Worm (Caenorhabditis elegans): ENCODE data around the gene C25F9.10.
A peak's percentile ranks its signal among the peaks of the same experiment; 100 is the strongest.

The C25F9.10 gene

ce11 chrV:19398396-19398795, 7.1 kb upstream of the C25F9.10 start:
- no peak for TF ChIP-seq M03D4.4 (tag; optimal IDR thresholded peaks at IDR 0.05)
- no peak for TF ChIP-seq bed-3 (GFP tag; optimal IDR thresholded peaks at IDR 0.05)
- no peak for TF ChIP-seq mab-5 (tag; optimal IDR thresholded peaks at IDR 0.05)
- no peak for TF ChIP-seq zip-8 (tag; optimal IDR thresholded peaks at IDR 0.05)
- TF ChIP-seq ceh-39 (tag; optimal IDR thresholded peaks at IDR 0.05) = no peak
- no peak for TF ChIP-seq elt-1 (tag; optimal IDR thresholded peaks at IDR 0.05; ENCODE audit: borderline replicate concordance, insufficient read depth)
- TF ChIP-seq tbx-8 (GFP tag; optimal IDR thresholded peaks at IDR 0.05) = no peak
- no peak for TF ChIP-seq unc-39 (tag; optimal IDR thresholded peaks at IDR 0.05)
- no peak for TF ChIP-seq unc-62 (GFP tag; optimal IDR thresholded peaks at IDR 0.05)
- TF ChIP-seq ztf-11 (tag; optimal IDR thresholded peaks at IDR 0.05) = no peak
- no peak for TF ChIP-seq flh-1 (GFP tag; optimal IDR thresholded peaks at IDR 0.05)
- TF ChIP-seq nhr-28 (tag; optimal IDR thresholded peaks at IDR 0.05) = no peak

- TF ChIP-seq tbx-8 (GFP tag; optimal IDR thresholded peaks at IDR 0.05) = no peak
- TF ChIP-seq pha-4 (tag; optimal IDR thresholded peaks at IDR 0.05) = no peak
- no peak for TF ChIP-seq M03D4.4 (tag; optimal IDR thresholded peaks at IDR 0.05)
- no peak for TF ChIP-seq nhr-12 (tag; optimal IDR thresholded peaks at IDR 0.05)
Observed at ce11 chrV:19398882-19399281, 6.6 kb upstream of the C25F9.10 start, which contains the start of gene C25F9.13. C25F9.13 (minus strand) TSS chrV:19398982.

ce11 chrV:19400619-19401018, 4.9 kb upstream of the C25F9.10 start, which contains the start of gene srw-86:
srw-86 (minus strand) TSS chrV:19400719.
- TF ChIP-seq ceh-83 (GFP tag; optimal IDR thresholded peaks at IDR 0.05) = no peak

ce11 chrV:19401429-19401828, 4.1 kb upstream of the C25F9.10 start:
- peak; percentile 7 for TF ChIP-seq zip-8 (tag; optimal IDR thresholded peaks at IDR 0.05)
- TF ChIP-seq lin-13 (tag; optimal IDR thresholded peaks at IDR 0.05) = no peak

- no peak for TF ChIP-seq nhr-2 (tag; optimal IDR thresholded peaks at IDR 0.05)
- TF ChIP-seq nhr-76 (tag; optimal IDR thresholded peaks at IDR 0.05) = no peak
- TF ChIP-seq unc-120 (tag; optimal IDR thresholded peaks at IDR 0.05; ENCODE audit: poor library complexity, severe bottlenecking) = no peak
- TF ChIP-seq snpc-4 (tag; optimal IDR thresholded peaks at IDR 0.05) = no peak
- TF ChIP-seq pha-4 (tag; optimal IDR thresholded peaks at IDR 0.05) = no peak
- no peak for TF ChIP-seq zip-8 (tag; optimal IDR thresholded peaks at IDR 0.05)
- TF ChIP-seq nhr-12 (tag; optimal IDR thresholded peaks at IDR 0.05) = no peak
- no peak for TF ChIP-seq lin-13 (tag; optimal IDR thresholded peaks at IDR 0.05)
- no peak for TF ChIP-seq lin-32 (GFP tag; optimal IDR thresholded peaks at IDR 0.05)
- no peak for TF ChIP-seq hlh-1 (tag; optimal IDR thresholded peaks at IDR 0.05)
- no peak for TF ChIP-seq nhr-237 (tag; optimal IDR thresholded peaks at IDR 0.05)
- TF ChIP-seq ces-1 (GFP tag; optimal IDR thresholded peaks at IDR 0.05) = no peak
- no peak for TF ChIP-seq tbx-8 (GFP tag; optimal IDR thresholded peaks at IDR 0.05)
- TF ChIP-seq mab-5 (tag; optimal IDR thresholded peaks at IDR 0.05) = no peak
- no peak for TF ChIP-seq sptf-1 (tag; optimal IDR thresholded peaks at IDR 0.05)
- no peak for TF ChIP-seq blmp-1 (tag; optimal IDR thresholded peaks at IDR 0.05)
- no peak for TF ChIP-seq elt-1 (tag; optimal IDR thresholded peaks at IDR 0.05; ENCODE audit: borderline replicate concordance, insufficient read depth)
Observed at ce11 chrV:19402855-19403254, 2.7 kb upstream of the C25F9.10 start, which contains the start of gene C25F9.12. C25F9.12 (minus strand) TSS chrV:19402955.

ce11 chrV:19403619-19404018, 1.9 kb upstream of the C25F9.10 start:
- TF ChIP-seq mep-1 (tag; optimal IDR thresholded peaks at IDR 0.05) (no peak), nhr-237 (tag; optimal IDR thresholded peaks at IDR 0.05) (no peak), ceh-83 (GFP tag; optimal IDR thresholded peaks at IDR 0.05) (no peak), elt-1 (tag; optimal IDR thresholded peaks at IDR 0.05; ENCODE audit: borderline replicate concordance, insufficient read depth) (no peak), ceh-43 (GFP tag; optimal IDR thresholded peaks at IDR 0.05) (no peak), unc-120 (tag; optimal IDR thresholded peaks at IDR 0.05; ENCODE audit: poor library complexity, severe bottlenecking) (no peak), unc-62 (GFP tag; optimal IDR thresholded peaks at IDR 0.05) (no peak), sem-2 (GFP tag; optimal IDR thresholded peaks at IDR 0.05) (no peak), zip-8 (tag; optimal IDR thresholded peaks at IDR 0.05) (no peak), nhr-76 (tag; optimal IDR thresholded peaks at IDR 0.05) (no peak), tbx-8 (GFP tag; optimal IDR thresholded peaks at IDR 0.05) (no peak)
